Fruit fly (Drosophila melanogaster): ENCODE results near the gene Cpsf5.

DNA sequence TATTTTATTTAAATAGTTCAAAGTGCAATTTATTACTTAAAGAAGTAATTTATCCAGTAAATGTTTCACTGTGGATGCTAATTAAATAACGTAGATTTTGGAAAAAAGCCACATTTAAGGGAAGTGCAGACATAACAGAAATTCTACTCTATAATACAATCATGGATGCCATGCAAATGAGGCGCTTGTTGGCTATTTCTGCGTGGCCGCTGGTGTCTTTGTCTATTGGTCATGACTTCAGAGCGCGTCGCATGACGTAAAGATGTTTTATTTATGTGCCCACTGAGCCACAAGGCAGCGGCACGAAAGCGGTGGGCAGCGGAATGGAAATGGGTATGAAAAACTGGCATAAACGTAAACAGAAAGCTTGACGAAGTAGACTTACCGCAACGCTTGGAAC is 15.0 kb downstream of the Cpsf5 start:
- TF ChIP-seq CG8478 (optimal IDR thresholded peaks at IDR 0.05) (no peak), CTCF (optimal IDR thresholded peaks at IDR 0.05) (no peak)
